Worm (Caenorhabditis elegans) whole organism, L1 larva: ENCODE data around the gene cyn-9.

Source experiments
- C16A3.4 ChIP-seq: fragments of 150-350 bp; optimal IDR thresholded peaks from 2 replicates; lab custom pipeline; 2014; ENCODE audit warnings: missing biosample characterization, missing genetic modification characterization
- F16B12.6 ChIP-seq: fragments of 150-350 bp; optimal IDR thresholded peaks from 2 replicates; lab custom pipeline; 2014; ENCODE audit warnings: missing biosample characterization, missing genetic modification characterization
- aha-1 ChIP-seq: fragments of 150-350 bp; optimal IDR thresholded peaks from 2 replicates; lab custom pipeline; 2014; ENCODE audit warnings: missing biosample characterization, missing genetic modification characterization
- alr-1 ChIP-seq: fragments of 200-800 bp; sonication (Bioruptor generic); optimal IDR thresholded peaks from 2 replicates; lab custom pipeline; 2018; ENCODE audit warnings: borderline replicate concordance, mild to moderate bottlenecking, missing genetic modification characterization, missing compliant biosample characterization
- ama-1 ChIP-seq: fragments of 150-350 bp; optimal IDR thresholded peaks from 2 replicates; lab custom pipeline; 2014
- blmp-1 ChIP-seq: fragments of 150-350 bp; optimal IDR thresholded peaks from 2 replicates; lab custom pipeline; 2014; ENCODE audit warnings: missing biosample characterization, missing genetic modification characterization
- ceh-63 ChIP-seq: fragments of 200-800 bp; sonication (Bioruptor generic); optimal IDR thresholded peaks from 2 replicates; lab custom pipeline; 2018; ENCODE audit warnings: mild to moderate bottlenecking, missing genetic modification characterization, missing compliant biosample characterization
- ceh-88 ChIP-seq: fragments of 200-800 bp; sonication (Bioruptor generic); IDR thresholded peaks from 2 replicates; pipeline ENCODE4 v1.3.6; 2022; ENCODE audit warnings: missing genetic modification characterization, missing compliant biosample characterization
- ceh-90 ChIP-seq: sonication (generic microtip); optimal IDR thresholded peaks from 2 replicates; lab custom pipeline; 2016; ENCODE audit warnings: missing genetic modification characterization, missing compliant biosample characterization
- ces-1 ChIP-seq: fragments of 150-350 bp; optimal IDR thresholded peaks from 2 replicates; lab custom pipeline; 2014; ENCODE audit warnings: missing biosample characterization, missing genetic modification reagents, missing genetic modification characterization
- dsc-1 ChIP-seq: sonication (generic microtip); optimal IDR thresholded peaks from 2 replicates; lab custom pipeline; 2016; ENCODE audit warnings: mild to moderate bottlenecking, missing genetic modification characterization, missing compliant biosample characterization
- egl-27 ChIP-seq, 2 experiments: fragments of 150-350 bp in 1 of 2; sonication (generic microtip); optimal IDR thresholded peaks; 3 replicates each; lab custom pipeline; 2017 to 2018; ENCODE audit warnings: missing biosample characterization in 2 of 2, missing genetic modification characterization in 2 of 2, missing genetic modification reagents in 2 of 2
- elt-3 ChIP-seq, 6 experiments: fragments of 150-350 bp in 1 of 6; sonication (generic microtip); optimal IDR thresholded peaks; 2 replicates each; lab custom pipeline; 2017 to 2018; ENCODE audit warnings: missing biosample characterization in 6 of 6, missing genetic modification characterization in 6 of 6, inconsistent platforms in 1 of 6
- fkh-10 ChIP-seq: sonication (generic microtip); optimal IDR thresholded peaks from 2 replicates; lab custom pipeline; 2017; ENCODE audit warnings: missing biosample characterization, missing genetic modification reagents, missing genetic modification characterization
- fkh-8 ChIP-seq: sonication (generic microtip); optimal IDR thresholded peaks from 2 replicates; lab custom pipeline; 2016; ENCODE audit warnings: mild to moderate bottlenecking, missing genetic modification characterization, missing compliant biosample characterization
- fos-1 ChIP-seq: fragments of 150-350 bp; optimal IDR thresholded peaks from 2 replicates; lab custom pipeline; 2014; ENCODE audit warnings: missing biosample characterization, missing genetic modification characterization
- hlh-17 ChIP-seq: fragments of 200-800 bp; sonication (Bioruptor generic); optimal IDR thresholded peaks from 2 replicates; lab custom pipeline; 2018; ENCODE audit warnings: missing genetic modification characterization, mild to moderate bottlenecking, missing compliant biosample characterization, moderate library complexity, borderline replicate concordance
- hpl-2 ChIP-seq: fragments of 150-350 bp; optimal IDR thresholded peaks from 2 replicates; lab custom pipeline; 2014; ENCODE audit warnings: missing biosample characterization, missing genetic modification reagents, missing genetic modification characterization
- irx-1 ChIP-seq: sonication (generic microtip); optimal IDR thresholded peaks from 2 replicates; lab custom pipeline; 2016; ENCODE audit warnings: missing genetic modification characterization, missing compliant biosample characterization
- jun-1 ChIP-seq: fragments of 150-350 bp; optimal IDR thresholded peaks from 2 replicates; lab custom pipeline; 2014; ENCODE audit warnings: missing biosample characterization, missing genetic modification reagents, missing genetic modification characterization
- lin-13 ChIP-seq: fragments of 150-350 bp; optimal IDR thresholded peaks from 2 replicates; lab custom pipeline; 2014; ENCODE audit warnings: missing biosample characterization, missing genetic modification reagents, missing genetic modification characterization
- lin-14 ChIP-seq: fragments of 200-800 bp; sonication (Bioruptor generic); optimal IDR thresholded peaks from 2 replicates; lab custom pipeline; 2018; ENCODE audit warnings: mild to moderate bottlenecking, missing genetic modification characterization, moderate library complexity, missing compliant biosample characterization
- lin-15B ChIP-seq: fragments of 150-350 bp; sonication (generic microtip); optimal IDR thresholded peaks from 3 replicates; lab custom pipeline; 2014; ENCODE audit warnings: missing biosample characterization, missing genetic modification characterization
- lin-35 ChIP-seq, 2 experiments: fragments of 150-350 bp; optimal IDR thresholded peaks; 2 replicates each; lab custom pipeline; 2014; ENCODE audit warnings: missing biosample characterization in 2 of 2, missing genetic modification characterization in 2 of 2, missing genetic modification reagents in 2 of 2
- lin-39 ChIP-seq: fragments of 150-350 bp; optimal IDR thresholded peaks from 2 replicates; lab custom pipeline; 2014; ENCODE audit warnings: missing biosample characterization, missing genetic modification reagents, missing genetic modification characterization
- lsy-2 ChIP-seq, 2 experiments: fragments of 150-350 bp; optimal IDR thresholded peaks; 2 replicates each; lab custom pipeline; 2014; ENCODE audit warnings: missing biosample characterization in 2 of 2, missing genetic modification characterization in 2 of 2
- mab-9 ChIP-seq: fragments of 200-800 bp; sonication (Bioruptor generic); IDR thresholded peaks from 2 replicates; pipeline ENCODE4 v1.3.6; 2022; ENCODE audit warnings: missing genetic modification reagents, missing genetic modification characterization, missing compliant biosample characterization
- mdl-1 ChIP-seq, 2 experiments: fragments of 150-350 bp; optimal IDR thresholded peaks; 2 replicates each; lab custom pipeline; 2014 to 2017; ENCODE audit warnings: missing biosample characterization in 2 of 2, missing genetic modification characterization in 2 of 2, inconsistent platforms in 1 of 2
- mep-1 ChIP-seq: fragments of 150-350 bp; optimal IDR thresholded peaks from 2 replicates; lab custom pipeline; 2014; ENCODE audit warnings: missing biosample characterization, missing genetic modification characterization
- nhr-11 ChIP-seq: fragments of 150-350 bp; optimal IDR thresholded peaks from 2 replicates; lab custom pipeline; 2014; ENCODE audit warnings: missing biosample characterization, missing genetic modification characterization
- nhr-20 ChIP-seq: sonication (generic microtip); optimal IDR thresholded peaks from 2 replicates; lab custom pipeline; 2016; ENCODE audit warnings: mild to moderate bottlenecking, missing genetic modification characterization, missing compliant biosample characterization
- nhr-237 ChIP-seq: fragments of 150-350 bp; optimal IDR thresholded peaks from 2 replicates; lab custom pipeline; 2014; ENCODE audit warnings: missing biosample characterization, missing genetic modification characterization
- nhr-47 ChIP-seq: sonication (generic microtip); optimal IDR thresholded peaks from 2 replicates; lab custom pipeline; 2016; ENCODE audit warnings: mild to moderate bottlenecking, missing genetic modification characterization, moderate library complexity, missing compliant biosample characterization
- nhr-77 ChIP-seq: fragments of 150-350 bp; optimal IDR thresholded peaks from 2 replicates; lab custom pipeline; 2014; ENCODE audit warnings: missing biosample characterization, missing genetic modification characterization
- nhr-84 ChIP-seq: sonication (generic microtip); optimal IDR thresholded peaks from 2 replicates; lab custom pipeline; 2017; ENCODE audit warnings: missing biosample characterization, missing genetic modification characterization
- nhr-85 ChIP-seq: sonication (generic microtip); peaks from one replicate; lab custom pipeline; 2016; ENCODE audit warnings: missing genetic modification characterization, inconsistent platforms, missing compliant biosample characterization
- pag-3 ChIP-seq: sonication (generic microtip); optimal IDR thresholded peaks from 2 replicates; lab custom pipeline; 2017; ENCODE audit warnings: missing genetic modification characterization, mild to moderate bottlenecking, missing compliant biosample characterization, antibody characterized with exemption, borderline replicate concordance; ENCODE audit not compliant: insufficient read depth
- pax-3 ChIP-seq: fragments of 200-800 bp; sonication (Bioruptor generic); optimal IDR thresholded peaks from 2 replicates; lab custom pipeline; 2018; ENCODE audit warnings: mild to moderate bottlenecking, missing genetic modification characterization, moderate library complexity, missing compliant biosample characterization
- rnt-1 ChIP-seq: sonication (generic microtip); optimal IDR thresholded peaks from 2 replicates; lab custom pipeline; 2016; ENCODE audit warnings: mild to moderate bottlenecking, missing genetic modification characterization, moderate library complexity, missing compliant biosample characterization
- snpc-4 ChIP-seq: fragments of 150-350 bp; optimal IDR thresholded peaks from 2 replicates; lab custom pipeline; 2014; ENCODE audit warnings: missing biosample characterization, missing genetic modification characterization
- snu-23 ChIP-seq: sonication (generic microtip); optimal IDR thresholded peaks from 2 replicates; lab custom pipeline; 2016; ENCODE audit warnings: missing genetic modification characterization, missing compliant biosample characterization
- swsn-7 ChIP-seq: sonication (generic microtip); optimal IDR thresholded peaks from 2 replicates; lab custom pipeline; 2016; ENCODE audit warnings: missing genetic modification characterization, missing compliant biosample characterization
- tlp-1 ChIP-seq: fragments of 150-350 bp; optimal IDR thresholded peaks from 2 replicates; lab custom pipeline; 2014; ENCODE audit warnings: missing biosample characterization, missing genetic modification characterization
- unc-130 ChIP-seq: fragments of 150-350 bp; optimal IDR thresholded peaks from 2 replicates; lab custom pipeline; 2017; ENCODE audit warnings: missing biosample characterization, missing genetic modification characterization, inconsistent platforms
- unc-62 ChIP-seq: fragments of 150-350 bp; optimal IDR thresholded peaks from 2 replicates; lab custom pipeline; 2014; ENCODE audit warnings: missing biosample characterization, missing genetic modification reagents, missing genetic modification characterization
- unc-98 ChIP-seq: fragments of 200-800 bp; sonication (Bioruptor generic); IDR thresholded peaks from 2 replicates; pipeline ENCODE4 v1.3.6; 2022; ENCODE audit warnings: missing genetic modification characterization, missing compliant biosample characterization
- vab-15 ChIP-seq: sonication (generic microtip); optimal IDR thresholded peaks from 2 replicates; lab custom pipeline; 2017; ENCODE audit warnings: missing genotype, mild to moderate bottlenecking, missing genetic modification characterization, missing compliant biosample characterization
- zag-1 ChIP-seq: fragments of 150-350 bp; optimal IDR thresholded peaks from 2 replicates; lab custom pipeline; 2014; ENCODE audit warnings: missing biosample characterization, missing genetic modification characterization

cyn-9 gene

ce11 chrIII:3677378-3677777 is 22.1 kb downstream of the cyn-9 start (continued):
- TF ChIP-seq unc-130 (tag; lab: Kevin White, UChicago): no peak
- peak; percentile 24 for TF ChIP-seq jun-1 (tag; lab: Kevin White, UChicago)
- TF ChIP-seq irx-1: peak; percentile 42
- TF ChIP-seq lin-39 (tag; lab: Kevin White, UChicago): no peak
- TF ChIP-seq zag-1: no peak
- no peak for TF ChIP-seq ceh-63 (GFP tag; lab: Kevin White, UChicago)
- TF ChIP-seq mdl-1 (tag; optimal IDR thresholded peaks at IDR 0.05; lab: Kevin White, UChicago): peak in 1 of 2 experiments; percentile 30
- no peak for TF ChIP-seq snpc-4
- no peak for TF ChIP-seq pag-3 (tag; lab: Kevin White, UChicago)
- TF ChIP-seq fkh-10 (GFP tag; lab: Kevin White, UChicago): peak; percentile 23
- no peak for TF ChIP-seq vab-15 (tag; lab: Kevin White, UChicago)
- peak; percentile 35 for TF ChIP-seq F16B12.6 (tag; lab: Kevin White, UChicago)
- peak; percentile 38 for TF ChIP-seq lin-15B (tag; lab: Kevin White, UChicago)
- TF ChIP-seq unc-62 (GFP tag; lab: Kevin White, UChicago): no peak
- TF ChIP-seq rnt-1 (tag; lab: Kevin White, UChicago): peak; percentile 79
- no peak for TF ChIP-seq nhr-237 (tag; lab: Kevin White, UChicago)
- peak; percentile 65 for TF ChIP-seq fkh-8
- no peak for TF ChIP-seq pax-3 (tag; lab: Kevin White, UChicago)
- TF ChIP-seq nhr-11 (tag; lab: Kevin White, UChicago): no peak
- no peak for TF ChIP-seq C16A3.4 (tag; lab: Kevin White, UChicago)
- TF ChIP-seq mep-1 (tag; lab: Kevin White, UChicago): peak; percentile 53
- TF ChIP-seq nhr-84: no peak
- no peak for TF ChIP-seq alr-1 (tag; lab: Kevin White, UChicago)
- TF ChIP-seq tlp-1: no peak
- no peak for TF ChIP-seq ceh-88 (GFP tag; lab: Robert Waterston, UW)
- no peak for TF ChIP-seq hlh-17 (GFP tag; lab: Kevin White, UChicago)
- TF ChIP-seq unc-98: no peak
- no peak for TF ChIP-seq mab-9
- TF ChIP-seq dsc-1 (tag; lab: Kevin White, UChicago): peak; percentile 71
- TF ChIP-seq ama-1 (lab: Kevin White, UChicago): no peak
- peak; percentile 35 for TF ChIP-seq nhr-77 (tag; lab: Kevin White, UChicago)
- peak in 1 of 2 experiments; percentile 28 for TF ChIP-seq lin-35 (GFP tag; optimal IDR thresholded peaks at IDR 0.05; lab: Kevin White, UChicago)
- no peak for TF ChIP-seq ces-1 (GFP tag; lab: Kevin White, UChicago)
- TF ChIP-seq hpl-2 (GFP tag; lab: Kevin White, UChicago): no peak
- peak; percentile 89 for TF ChIP-seq lin-14 (GFP tag; lab: Kevin White, UChicago)
- no peak for TF ChIP-seq egl-27 (tag; optimal IDR thresholded peaks at IDR 0.05; lab: Kevin White, UChicago)
- TF ChIP-seq, all 84 proteins: peak for 34

- TF ChIP-seq lin-15B (tag; lab: Kevin White, UChicago) (no peak), ces-1 (GFP tag; lab: Kevin White, UChicago) (no peak), blmp-1 (tag; lab: Kevin White, UChicago) (peak; percentile 94)
- TF ChIP-seq, all 84 proteins: peak for 1
Measured at ce11 chrIII:3675480-3675879, 24.0 kb downstream of the cyn-9 start.

DNA sequence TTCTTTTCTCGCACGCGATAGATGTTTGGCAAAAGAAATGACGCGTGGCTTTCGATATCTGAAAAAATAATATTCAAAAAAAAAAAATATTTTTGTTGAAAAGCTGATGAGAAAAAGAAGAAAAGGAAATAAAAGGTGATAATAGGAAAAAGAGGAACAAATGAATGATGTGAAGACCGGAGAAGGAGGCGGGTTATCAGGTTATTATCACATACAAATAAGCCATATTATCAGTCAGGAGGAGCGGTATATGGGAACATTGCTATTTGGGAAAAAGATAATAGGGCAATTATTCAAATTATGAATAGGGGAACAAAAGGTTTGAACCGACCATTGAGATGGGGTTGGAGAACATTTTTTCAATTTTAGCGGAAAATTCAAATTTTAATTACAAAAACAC is 25.3 kb downstream of the cyn-9 start:
- peak; percentile 60 for TF ChIP-seq dsc-1 (tag; lab: Kevin White, UChicago)
- TF ChIP-seq vab-15 (tag; lab: Kevin White, UChicago): no peak

DNA sequence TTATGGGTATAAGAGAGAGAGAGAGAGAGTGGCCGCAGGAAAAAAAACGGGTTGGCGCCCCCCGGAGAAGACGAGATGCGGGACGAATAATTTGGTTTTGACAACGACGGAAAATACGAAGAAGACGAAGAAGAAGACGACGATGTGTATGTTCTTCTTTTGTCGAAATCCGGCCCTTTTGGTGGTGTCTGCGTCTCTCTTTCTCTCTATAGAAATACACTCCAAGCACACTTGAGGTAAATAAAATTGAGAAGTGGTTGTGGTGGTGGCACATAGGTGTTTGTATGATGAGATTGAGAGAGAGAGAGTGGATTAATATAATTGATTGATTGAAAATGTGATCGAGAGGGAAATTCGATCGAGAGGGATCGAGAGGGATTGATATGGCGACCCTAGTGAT is 26.6 kb downstream of the cyn-9 start:
- TF ChIP-seq fkh-10 (GFP tag; lab: Kevin White, UChicago) (peak; percentile 17), lin-13 (GFP tag; lab: Kevin White, UChicago) (peak; percentile 25), aha-1 (tag; lab: Kevin White, UChicago) (no peak), lsy-2 (tag; optimal IDR thresholded peaks at IDR 0.05; lab: Kevin White, UChicago) (peak; percentile 13 to 48), fos-1 (tag; lab: Kevin White, UChicago) (peak; percentile 13), swsn-7 (tag; lab: Kevin White, UChicago) (peak; percentile 13), alr-1 (tag; lab: Kevin White, UChicago) (no peak), snu-23 (peak; percentile 50), blmp-1 (tag; lab: Kevin White, UChicago) (peak; percentile 86), hpl-2 (GFP tag; lab: Kevin White, UChicago) (no peak), nhr-47 (peak; percentile 36), nhr-20 (tag; lab: Kevin White, UChicago) (peak; percentile 48), ceh-90 (tag; lab: Kevin White, UChicago) (no peak), nhr-85 (tag; lab: Kevin White, UChicago) (peak; percentile 78), lin-14 (GFP tag; lab: Kevin White, UChicago) (peak; percentile 90), lin-35 (GFP tag; optimal IDR thresholded peaks at IDR 0.05; lab: Kevin White, UChicago) (peak; percentile 17 to 30), elt-3 (tag; optimal IDR thresholded peaks at IDR 0.05; lab: Kevin White, UChicago) (peak in 1 of 6 experiments; percentile 24)
